Worm (Caenorhabditis elegans): ENCODE measurements around the gene F32E10.8.

Gene F32E10.8

ce11 chrIV:7549844-7550243 is 17.6 kb upstream of the F32E10.8 start (continued):
- TF ChIP-seq nhr-28 (tag; optimal IDR thresholded peaks at IDR 0.05): peak; percentile 70
- no peak for TF ChIP-seq F37D6.2 (tag; optimal IDR thresholded peaks at IDR 0.05)
- TF ChIP-seq nhr-11 (tag; optimal IDR thresholded peaks at IDR 0.05): no peak
- TF ChIP-seq daf-19 (GFP tag; conservative IDR thresholded peaks at IDR 0.05): no peak
- TF ChIP-seq aly-2 (tag; optimal IDR thresholded peaks at IDR 0.05): no peak
- no peak for TF ChIP-seq tra-1 (GFP tag; IDR thresholded peaks at IDR 0.05)
- 0 out of 2 replicates have a peak, but pooled peaks have one; percentile 21 for TF ChIP-seq Y48G9A.11 (GFP tag; IDR thresholded peaks at IDR 0.05)
- TF ChIP-seq saeg-2 (GFP tag; IDR thresholded peaks at IDR 0.05): no peak
- no peak for TF ChIP-seq F10B5.3 (tag; optimal IDR thresholded peaks at IDR 0.05)
- TF ChIP-seq F26F4.8 (GFP tag; conservative IDR thresholded peaks at IDR 0.05): no peak
- TF ChIP-seq F49E8.2 (tag; optimal IDR thresholded peaks at IDR 0.05; ENCODE audit: borderline replicate concordance): no peak
- no peak for TF ChIP-seq sdz-12 (GFP tag; optimal IDR thresholded peaks at IDR 0.05)
- no peak for TF ChIP-seq lin-15B (tag; optimal IDR thresholded peaks at IDR 0.05)
- no peak for TF ChIP-seq nhr-6 (tag; optimal IDR thresholded peaks at IDR 0.05)
- 0 out of 2 replicates have a peak, but pooled peaks have one; percentile 17 for TF ChIP-seq set-16 (GFP tag; IDR thresholded peaks at IDR 0.05)
- TF ChIP-seq pqm-1 (tag; optimal IDR thresholded peaks at IDR 0.05): peak; percentile 42
- peak; percentile 74 for TF ChIP-seq mxl-3 (GFP tag; optimal IDR thresholded peaks at IDR 0.05)
- TF ChIP-seq nhr-237 (tag; optimal IDR thresholded peaks at IDR 0.05): no peak
- no peak for TF ChIP-seq jun-1 (tag; optimal IDR thresholded peaks at IDR 0.05)
- no peak for TF ChIP-seq nhr-76 (tag; optimal IDR thresholded peaks at IDR 0.05)
- no peak for TF ChIP-seq snpc-4 (tag; optimal IDR thresholded peaks at IDR 0.05)
- no peak for TF ChIP-seq attf-4 (tag; optimal IDR thresholded peaks at IDR 0.05)

ce11 chrIV:7550445-7550844 is 17.0 kb upstream of the F32E10.8 start, which contains the start of gene pam-1:
Gene pam-1 (minus strand): TSS chrIV:7550812.
- TF ChIP-seq arid-1 (GFP tag; conservative IDR thresholded peaks at IDR 0.05) (no peak), nhr-11 (tag; optimal IDR thresholded peaks at IDR 0.05) (no peak), dpl-1 (GFP tag; optimal IDR thresholded peaks at IDR 0.05) (no peak), F49E8.2 (tag; optimal IDR thresholded peaks at IDR 0.05; ENCODE audit: borderline replicate concordance) (peak; percentile 49), ces-1 (GFP tag; optimal IDR thresholded peaks at IDR 0.05) (no peak), dmd-6 (GFP tag; IDR thresholded peaks at IDR 0.05) (peak; percentile 25; the same call in 1 of the 2 replicates), php-3 (GFP tag; IDR thresholded peaks at IDR 0.05) (0 out of 2 replicates have a peak, but pooled peaks have one; percentile 29), unc-130 (GFP tag; optimal IDR thresholded peaks at IDR 0.05) (no peak), daf-16 (GFP tag; optimal IDR thresholded peaks at IDR 0.05) (no peak), daf-16 (tag; optimal IDR thresholded peaks at IDR 0.05) (peak; percentile 64), dve-1 (tag; optimal IDR thresholded peaks at IDR 0.05; ENCODE audit: insufficient read depth) (peak; percentile 43), hlh-11 (tag; optimal IDR thresholded peaks at IDR 0.05) (peak; percentile 3), tra-1 (GFP tag; IDR thresholded peaks at IDR 0.05) (no peak), attf-4 (tag; optimal IDR thresholded peaks at IDR 0.05) (no peak), ceh-20 (GFP tag; IDR thresholded peaks at IDR 0.05) (no peak), dmd-8 (GFP tag; IDR thresholded peaks at IDR 0.05) (no peak), hlh-30 (tag; optimal IDR thresholded peaks at IDR 0.05; ENCODE audit: insufficient read depth) (no peak)

ce11 chrIV:7551254-7551653 is 16.2 kb upstream of the F32E10.8 start:
- TF ChIP-seq hlh-11 (tag; optimal IDR thresholded peaks at IDR 0.05) (no peak), ama-1 (optimal IDR thresholded peaks at IDR 0.05) (no peak), arid-1 (GFP tag; conservative IDR thresholded peaks at IDR 0.05) (no peak), D1046.2 (GFP tag; IDR thresholded peaks at IDR 0.05) (no peak), F26F4.8 (GFP tag; conservative IDR thresholded peaks at IDR 0.05) (no peak), ztf-7 (tag; optimal IDR thresholded peaks at IDR 0.05) (no peak), lin-38 (GFP tag; IDR thresholded peaks at IDR 0.05) (peak; percentile 41), nhr-6 (tag; optimal IDR thresholded peaks at IDR 0.05) (no peak), lin-39 (tag; optimal IDR thresholded peaks at IDR 0.05) (no peak), hmg-1.1 (GFP tag; IDR thresholded peaks at IDR 0.05) (no peak), dmd-9 (GFP tag; IDR thresholded peaks at IDR 0.05) (no peak), unc-39 (tag; optimal IDR thresholded peaks at IDR 0.05) (no peak), tra-1 (GFP tag; IDR thresholded peaks at IDR 0.05) (no peak), ZK337.2 (GFP tag; IDR thresholded peaks at IDR 0.05) (no peak), daf-16 (GFP tag; optimal IDR thresholded peaks at IDR 0.05) (no peak), daf-16 (tag; optimal IDR thresholded peaks at IDR 0.05) (peak; percentile 30), spr-3 (GFP tag; optimal IDR thresholded peaks at IDR 0.05) (no peak), unc-62 (GFP tag; optimal IDR thresholded peaks at IDR 0.05 in 1 of 2) (no peak), unc-62 (tag; optimal IDR thresholded peaks at IDR 0.05) (no peak), hif-1 (tag; optimal IDR thresholded peaks at IDR 0.05) (no peak), Y105C5A.15 (GFP tag; IDR thresholded peaks at IDR 0.05) (no peak), ceh-44 (GFP tag; IDR thresholded peaks at IDR 0.05) (no peak)
